Fruit fly (Drosophila melanogaster): Measurements from ENCODE around the gene AP-1-2beta.

Gene AP-1-2beta

dm6 chrX:19711936-19712335, 18.9 kb upstream of the AP-1-2beta start:
- TF ChIP-seq usp (GFP tag; optimal IDR thresholded peaks at IDR 0.05): no peak
- TF ChIP-seq psq (optimal IDR thresholded peaks at IDR 0.05): no peak
- no peak for TF ChIP-seq CG8478 (optimal IDR thresholded peaks at IDR 0.05)
- no peak for TF ChIP-seq pan (optimal IDR thresholded peaks at IDR 0.05)
- no peak for TF ChIP-seq EcR (GFP tag; optimal IDR thresholded peaks at IDR 0.05)
- no peak for TF ChIP-seq Dll (optimal IDR thresholded peaks at IDR 0.05)

- TF ChIP-seq psq (optimal IDR thresholded peaks at IDR 0.05): no peak
- TF ChIP-seq usp (GFP tag; optimal IDR thresholded peaks at IDR 0.05): no peak
- TF ChIP-seq CG8478 (optimal IDR thresholded peaks at IDR 0.05): no peak
- no peak for TF ChIP-seq pan (optimal IDR thresholded peaks at IDR 0.05)
- TF ChIP-seq EcR (GFP tag; optimal IDR thresholded peaks at IDR 0.05): no peak
- TF ChIP-seq Dll (optimal IDR thresholded peaks at IDR 0.05): no peak
Measured at dm6 chrX:19712898-19713627, 17.7 kb upstream of the AP-1-2beta start, which contains the start of gene meso18E. Gene meso18E (minus strand): TSS chrX:19713045.

- TF ChIP-seq Dll (optimal IDR thresholded peaks at IDR 0.05) (no peak), EcR (GFP tag; optimal IDR thresholded peaks at IDR 0.05) (no peak), usp (GFP tag; optimal IDR thresholded peaks at IDR 0.05) (no peak), CG8478 (optimal IDR thresholded peaks at IDR 0.05) (no peak), pan (optimal IDR thresholded peaks at IDR 0.05) (no peak)
Measured at dm6 chrX:19714816-19715215, 16.0 kb upstream of the AP-1-2beta start.

- TF ChIP-seq pan (optimal IDR thresholded peaks at IDR 0.05): no peak
- TF ChIP-seq Dll (optimal IDR thresholded peaks at IDR 0.05): no peak
- no peak for TF ChIP-seq psq (optimal IDR thresholded peaks at IDR 0.05)
- TF ChIP-seq EcR (GFP tag; optimal IDR thresholded peaks at IDR 0.05): no peak
- TF ChIP-seq usp (GFP tag; optimal IDR thresholded peaks at IDR 0.05): no peak
- TF ChIP-seq CG8478 (optimal IDR thresholded peaks at IDR 0.05): no peak
Measured at dm6 chrX:19716325-19716917, 14.4 kb upstream of the AP-1-2beta start.

dm6 chrX:19717041-19717440, 13.8 kb upstream of the AP-1-2beta start:
- no peak for TF ChIP-seq Dll (optimal IDR thresholded peaks at IDR 0.05)
- TF ChIP-seq EcR (GFP tag; optimal IDR thresholded peaks at IDR 0.05): no peak
- TF ChIP-seq pan (optimal IDR thresholded peaks at IDR 0.05): no peak
- no peak for TF ChIP-seq usp (GFP tag; optimal IDR thresholded peaks at IDR 0.05)
- TF ChIP-seq psq (optimal IDR thresholded peaks at IDR 0.05): no peak
- no peak for TF ChIP-seq CG8478 (optimal IDR thresholded peaks at IDR 0.05)

- no peak for TF ChIP-seq EcR (GFP tag; optimal IDR thresholded peaks at IDR 0.05)
- no peak for TF ChIP-seq CG8478 (optimal IDR thresholded peaks at IDR 0.05)
- no peak for TF ChIP-seq usp (GFP tag; optimal IDR thresholded peaks at IDR 0.05)
- no peak for TF ChIP-seq psq (optimal IDR thresholded peaks at IDR 0.05)
Measured at dm6 chrX:19717988-19718973, 12.5 kb upstream of the AP-1-2beta start, which contains the start of gene CG12531. Gene CG12531 (plus strand): TSS chrX:19718923.

dm6 chrX:19735270-19735669, 4.5 kb downstream of the AP-1-2beta start, which contains the start of gene CG14234:
Gene CG14234 (plus strand): TSS chrX:19735570.
- no peak for TF ChIP-seq CG8478 (optimal IDR thresholded peaks at IDR 0.05)
- TF ChIP-seq pan (optimal IDR thresholded peaks at IDR 0.05): no peak
- no peak for TF ChIP-seq psq (optimal IDR thresholded peaks at IDR 0.05)
- TF ChIP-seq Dll (optimal IDR thresholded peaks at IDR 0.05): no peak
- TF ChIP-seq usp (GFP tag; optimal IDR thresholded peaks at IDR 0.05): no peak
- no peak for TF ChIP-seq EcR (GFP tag; optimal IDR thresholded peaks at IDR 0.05)

- TF ChIP-seq psq (optimal IDR thresholded peaks at IDR 0.05) (no peak), EcR (GFP tag; optimal IDR thresholded peaks at IDR 0.05) (no peak), Dll (optimal IDR thresholded peaks at IDR 0.05) (no peak), pan (optimal IDR thresholded peaks at IDR 0.05) (no peak), usp (GFP tag; optimal IDR thresholded peaks at IDR 0.05) (no peak), CG8478 (optimal IDR thresholded peaks at IDR 0.05) (no peak)
Measured at dm6 chrX:19737872-19738271, 7.1 kb downstream of the AP-1-2beta start.

dm6 chrX:19744003-19744488, 13.2 kb downstream of the AP-1-2beta start, which contains the start of the genes CG18809, COX6B, CG33932 and Rpp20:
Gene CG18809 (minus strand): TSS chrX:19744335.
Gene COX6B (minus strand): TSS chrX:19744335.
Gene CG33932 (plus strand): TSS chrX:19744431.
Gene Rpp20 (plus strand): TSS chrX:19744431.
- TF ChIP-seq EcR (GFP tag; optimal IDR thresholded peaks at IDR 0.05) (no peak), Dll (optimal IDR thresholded peaks at IDR 0.05) (no peak), pan (optimal IDR thresholded peaks at IDR 0.05) (no peak), CG8478 (optimal IDR thresholded peaks at IDR 0.05) (no peak), usp (GFP tag; optimal IDR thresholded peaks at IDR 0.05) (no peak), psq (optimal IDR thresholded peaks at IDR 0.05) (no peak)

- TF ChIP-seq CG8478 (optimal IDR thresholded peaks at IDR 0.05) (no peak), psq (optimal IDR thresholded peaks at IDR 0.05) (no peak), EcR (GFP tag; optimal IDR thresholded peaks at IDR 0.05) (no peak), Dll (optimal IDR thresholded peaks at IDR 0.05) (no peak), pan (optimal IDR thresholded peaks at IDR 0.05) (no peak), usp (GFP tag; optimal IDR thresholded peaks at IDR 0.05) (no peak)
Measured at dm6 chrX:19745908-19746604, 15.3 kb downstream of the AP-1-2beta start, which contains the start of gene parvin. Gene parvin (plus strand): TSS chrX:19746041.

Data from whole organism.